Fruit fly (Drosophila melanogaster): ENCODE results near the gene CG15747.

The CG15747 gene

dm6 chrX:13371704-13372049 is 33.6 kb downstream of the CG15747 start (continued):
- TF ChIP-seq B-H1 (GFP tag; IDR thresholded peaks at IDR 0.05) (no peak), CG1832 (GFP tag; optimal IDR thresholded peaks at IDR 0.05) (no peak), crol (GFP tag; IDR thresholded peaks at IDR 0.05) (peak; percentile 69), CG8388 (GFP tag; optimal IDR thresholded peaks at IDR 0.05) (no peak), tna (GFP tag; IDR thresholded peaks at IDR 0.05; ENCODE audit: partially characterized antibody) (no peak), CG4282 (GFP tag; optimal IDR thresholded peaks at IDR 0.05) (no peak), CG8478 (optimal IDR thresholded peaks at IDR 0.05) (no peak), CG6254 (GFP tag; optimal IDR thresholded peaks at IDR 0.05) (no peak), CG17612 (GFP tag; IDR thresholded peaks at IDR 0.05) (no peak), Kr (GFP tag; optimal IDR thresholded peaks at IDR 0.05) (no peak), Sry-β (GFP tag; optimal IDR thresholded peaks at IDR 0.05) (no peak), salm (tag; optimal IDR thresholded peaks at IDR 0.05) (no peak)

DNA sequence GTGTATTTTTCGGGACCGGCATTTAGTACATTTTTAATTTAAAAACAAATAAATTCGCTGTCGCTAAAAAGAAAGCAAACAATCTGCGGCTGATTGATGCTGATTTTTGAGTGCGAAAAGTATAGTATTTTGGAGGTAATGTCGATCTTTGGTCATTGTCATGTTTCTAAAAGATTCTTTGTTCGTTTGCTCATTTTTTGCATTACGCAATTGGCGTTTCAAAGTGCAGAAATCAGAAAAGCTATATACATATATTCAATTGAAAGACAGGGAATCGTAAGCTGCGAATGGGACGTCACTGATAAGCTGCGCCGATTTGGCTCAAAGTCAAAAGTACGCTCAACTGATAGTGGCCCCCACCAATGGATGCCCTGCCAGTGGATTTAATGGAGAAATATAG is 34.4 kb downstream of the CG15747 start:
- TF ChIP-seq sug (tag; optimal IDR thresholded peaks at IDR 0.05) = peak; percentile 4
- peak; percentile 35 for TF ChIP-seq nom (GFP tag; optimal IDR thresholded peaks at IDR 0.05)
- TF ChIP-seq Pdp1 (GFP tag; optimal IDR thresholded peaks at IDR 0.05) = peak in 1 of 2 experiments; percentile 67
- TF ChIP-seq caup (GFP tag; optimal IDR thresholded peaks at IDR 0.05; ENCODE audit: severe bottlenecking) = no peak
- TF ChIP-seq CG2712 (tag; optimal IDR thresholded peaks at IDR 0.05) = no peak

DNA sequence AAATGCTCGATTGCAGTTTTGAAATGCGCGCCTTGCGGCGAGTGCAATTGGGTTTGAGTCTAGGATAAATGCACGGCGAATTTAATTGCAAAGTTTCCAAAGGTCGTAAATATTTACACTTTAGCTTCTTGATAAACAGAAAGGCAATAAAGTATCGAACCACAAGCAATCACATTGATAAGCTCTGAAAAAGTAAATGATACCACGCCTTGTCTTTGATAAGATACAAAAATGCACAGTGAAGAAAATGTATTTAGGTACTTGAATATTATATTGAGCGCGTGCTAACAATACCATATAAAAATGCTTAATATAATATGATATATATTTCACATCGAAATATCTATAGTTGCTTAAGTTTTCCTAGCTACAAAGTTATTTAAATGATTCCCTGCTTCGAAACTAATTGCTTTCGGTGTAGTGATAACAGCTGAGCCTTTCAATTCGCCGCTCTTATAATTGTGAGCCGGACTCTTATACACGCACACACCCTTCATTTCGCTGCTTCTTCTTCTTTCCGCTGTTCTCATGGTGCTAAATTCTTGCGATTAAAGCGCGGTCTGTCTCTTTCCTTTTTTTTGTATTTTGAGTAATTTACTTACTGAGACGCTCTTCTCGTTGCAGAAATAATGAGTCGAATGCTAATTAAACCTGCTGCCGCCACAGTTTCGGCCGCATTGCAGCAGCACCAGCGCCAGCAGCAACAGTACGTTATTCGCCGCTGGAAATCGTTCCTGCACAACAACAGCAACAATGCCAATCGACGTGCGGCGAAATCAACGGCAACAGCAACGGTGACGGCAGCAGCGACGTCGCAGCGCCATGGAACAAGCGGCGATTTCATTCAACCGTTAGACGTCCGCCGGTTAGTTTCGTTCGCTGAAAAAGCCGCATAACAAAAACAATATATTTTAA is 35.4 kb downstream of the CG15747 start:
- TF ChIP-seq CG9215 (GFP tag; IDR thresholded peaks at IDR 0.05) (peak; percentile 72), Bdp1 (GFP tag; optimal IDR thresholded peaks at IDR 0.05) (peak; percentile 35), slp2 (GFP tag; optimal IDR thresholded peaks at IDR 0.05) (peak; percentile 33), ATbp (GFP tag; optimal IDR thresholded peaks at IDR 0.05) (peak; percentile 82), TFAM (GFP tag; optimal IDR thresholded peaks at IDR 0.05) (peak; percentile 22), wdn (GFP tag; IDR thresholded peaks at IDR 0.05) (peak; percentile 79), Hmr (GFP tag; optimal IDR thresholded peaks at IDR 0.05) (peak; percentile 89), Rx (GFP tag; IDR thresholded peaks at IDR 0.05) (peak; percentile 66), rib (GFP tag; IDR thresholded peaks at IDR 0.05) (0 out of 2 replicates have a peak, but pooled peaks have one; percentile 35), slou (GFP tag; optimal IDR thresholded peaks at IDR 0.05) (peak; percentile 60), eve (GFP tag; optimal IDR thresholded peaks at IDR 0.05) (peak in 1 of 2 experiments; percentile 93), gt (GFP tag; IDR thresholded peaks at IDR 0.05) (no peak), CG15269 (tag; optimal IDR thresholded peaks at IDR 0.05) (peak; percentile 88), CG2129 (GFP tag; IDR thresholded peaks at IDR 0.05; ENCODE audit: partially characterized antibody) (no peak), CG5180 (GFP tag; optimal IDR thresholded peaks at IDR 0.05) (peak; percentile 64), Drgx (GFP tag; IDR thresholded peaks at IDR 0.05) (peak; percentile 82), Med (GFP tag) (peak; percentile 79), lola (GFP tag; optimal IDR thresholded peaks at IDR 0.05) (peak in 1 of 3 experiments; percentile 80), CG13424 (tag; optimal IDR thresholded peaks at IDR 0.05) (peak; percentile 89), CG1647 (GFP tag; optimal IDR thresholded peaks at IDR 0.05) (peak; percentile 29), sd (tag; optimal IDR thresholded peaks at IDR 0.05) (peak; percentile 81), gfzf (GFP tag; optimal IDR thresholded peaks at IDR 0.05) (no peak), Dip3 (GFP tag; optimal IDR thresholded peaks at IDR 0.05) (peak; percentile 23), ap (GFP tag; IDR thresholded peaks at IDR 0.05) (peak; percentile 64), odd (GFP tag; optimal IDR thresholded peaks at IDR 0.05) (peak; percentile 68), pnt (GFP tag; optimal IDR thresholded peaks at IDR 0.05) (no peak), CG7928 (GFP tag; optimal IDR thresholded peaks at IDR 0.05) (no peak), Hsf (GFP tag; optimal IDR thresholded peaks at IDR 0.05) (peak; percentile 68), prd (optimal IDR thresholded peaks at IDR 0.05) (no peak), prd (GFP tag; IDR thresholded peaks at IDR 0.05) (peak; percentile 82)
